Worm (Caenorhabditis elegans) whole organism, L2 larva: ENCODE measurements around the gene Y46G5A.8.

Experiments used
- nhr-11 ChIP-seq: fragments of 150-350 bp; optimal IDR thresholded peaks from 2 replicates; lab custom pipeline; 2014; ENCODE audit warnings: missing biosample characterization, missing genetic modification characterization
- nhr-237 ChIP-seq: fragments of 150-350 bp; optimal IDR thresholded peaks from 2 replicates; lab custom pipeline; 2014; ENCODE audit warnings: missing biosample characterization, missing genetic modification characterization
- unc-62 ChIP-seq: fragments of 150-350 bp; optimal IDR thresholded peaks from 2 replicates; lab custom pipeline; 2014; ENCODE audit warnings: missing biosample characterization, missing genetic modification reagents, missing genetic modification characterization

ce11 chrII:12722049-12722448 lies 34.1 kb upstream of the Y46G5A.8 start:
- TF ChIP-seq nhr-11 (tag; lab: Kevin White, UChicago) (no peak), nhr-237 (tag; lab: Kevin White, UChicago) (no peak), unc-62 (no peak)
